Worm (Caenorhabditis elegans): Measurements from ENCODE around the gene him-3.

DNA sequence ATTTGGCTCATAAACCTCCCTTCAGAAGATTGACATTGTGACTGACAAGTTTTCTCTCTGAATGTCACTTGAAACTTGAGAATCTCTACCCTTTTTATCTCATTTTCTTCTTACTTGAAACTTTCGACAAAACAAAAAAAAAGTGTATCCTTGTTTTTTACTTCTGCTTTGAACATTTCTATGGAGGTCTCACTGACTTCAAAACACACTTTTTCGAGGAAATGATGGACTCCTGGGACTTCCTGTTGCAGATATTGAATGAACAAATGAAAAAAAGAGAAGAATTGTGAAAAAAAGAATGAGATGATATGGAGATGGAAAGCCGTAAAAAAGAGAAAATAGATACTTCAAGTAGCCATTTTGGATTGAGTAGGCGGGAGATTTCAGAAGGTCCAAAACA, 36.2 kb upstream of the him-3 start:
- TF ChIP-seq nhr-77 (tag; optimal IDR thresholded peaks at IDR 0.05) (no peak), R02D3.7 (tag; optimal IDR thresholded peaks at IDR 0.05) (no peak), ama-1 (optimal IDR thresholded peaks at IDR 0.05) (no peak), aly-2 (tag; optimal IDR thresholded peaks at IDR 0.05) (no peak), nhr-11 (tag; optimal IDR thresholded peaks at IDR 0.05) (no peak), lin-15B (tag; optimal IDR thresholded peaks at IDR 0.05) (no peak), fkh-10 (GFP tag; optimal IDR thresholded peaks at IDR 0.05) (peak; percentile 62)

All from whole organism, L3 larva.